Worm (Caenorhabditis elegans) whole organism, midembryonic: ENCODE results near the gene C41H7.2.

Experiments used
- T22C8.4 ChIP-seq: fragments of 200-800 bp; sonication (Bioruptor generic); IDR thresholded peaks from 2 replicates; pipeline ENCODE4 v1.3.6; 2022; ENCODE audit warnings: missing genetic modification characterization, missing compliant biosample characterization
- cog-1 ChIP-seq: sonication (generic microtip); optimal IDR thresholded peaks from 2 replicates; lab custom pipeline; 2016; ENCODE audit warnings: missing genetic modification characterization, missing compliant biosample characterization
- flt-1 ChIP-seq: fragments of 200-800 bp; sonication (Bioruptor generic); IDR thresholded peaks from 2 replicates; pipeline ENCODE4 v1.3.6; 2022; ENCODE audit warnings: missing genetic modification characterization, missing compliant biosample characterization
- klf-2 ChIP-seq: fragments of 200-800 bp; sonication (Bioruptor generic); conservative IDR thresholded peaks from 2 replicates; pipeline ENCODE4 v1.3.6; 2022; ENCODE audit warnings: missing genetic modification reagents, missing genetic modification characterization, missing compliant biosample characterization
- med-1 ChIP-seq: sonication (generic microtip); optimal IDR thresholded peaks from 2 replicates; lab custom pipeline; 2017; ENCODE audit warnings: missing genetic modification characterization, mild to moderate bottlenecking, missing compliant biosample characterization, antibody characterized with exemption, missing genetic modification reagents; ENCODE audit not compliant: insufficient read depth
- ref-1 ChIP-seq: fragments of 200-800 bp; sonication (Bioruptor generic); conservative IDR thresholded peaks from 2 replicates; pipeline ENCODE4 v1.3.6; 2022; ENCODE audit warnings: missing genetic modification reagents, missing genetic modification characterization, missing compliant biosample characterization
- tab-1 ChIP-seq: fragments of 200-800 bp; sonication (Bioruptor generic); IDR thresholded peaks from 2 replicates; pipeline ENCODE4 v1.3.6; 2022; ENCODE audit warnings: missing genetic modification characterization, missing compliant biosample characterization
- ztf-23 ChIP-seq: fragments of 200-800 bp; sonication (Bioruptor generic); IDR thresholded peaks from 2 replicates; pipeline ENCODE4 v1.3.6; 2022; ENCODE audit warnings: missing genetic modification reagents, missing genetic modification characterization, missing compliant biosample characterization
- ztf-29 ChIP-seq: fragments of 200-800 bp; sonication (Bioruptor generic); IDR thresholded peaks from 2 replicates; pipeline ENCODE4 v1.3.6; 2022; ENCODE audit warnings: missing genetic modification reagents, missing genetic modification characterization, missing compliant biosample characterization

DNA sequence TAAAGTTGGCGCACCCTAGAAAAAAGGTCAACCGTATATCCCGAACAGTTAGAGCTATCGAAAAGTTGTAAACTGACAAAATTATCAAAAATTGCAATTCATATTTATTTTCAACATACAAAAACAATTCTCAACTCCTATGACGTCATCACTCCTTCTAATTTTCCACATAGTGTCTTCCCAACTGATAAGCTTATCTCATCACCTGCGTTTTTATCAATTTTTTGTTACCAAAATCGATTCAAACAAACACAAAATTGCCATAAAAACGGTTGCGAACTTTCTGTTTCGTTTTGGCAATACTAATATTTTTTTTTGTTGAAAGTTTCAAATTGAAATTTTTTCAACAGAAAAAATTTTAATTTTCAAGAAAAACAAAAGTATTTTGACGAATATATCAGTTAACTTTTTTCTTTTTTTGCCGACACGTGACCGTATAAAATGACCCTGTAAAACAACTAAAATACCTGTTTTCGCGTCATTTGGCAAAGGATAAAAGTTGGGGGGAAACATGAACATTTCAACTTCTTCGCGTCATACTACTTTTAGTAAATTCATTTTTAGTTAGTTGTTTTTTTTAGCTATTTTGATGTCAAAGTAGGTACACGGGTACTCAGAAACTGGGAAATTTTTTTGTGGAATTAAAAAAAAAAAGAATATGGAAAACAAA, 38.9 kb upstream of the C41H7.2 start:
- no peak for TF ChIP-seq cog-1 (tag; lab: Kevin White, UChicago)
- no peak for TF ChIP-seq ztf-29 (GFP tag; lab: Robert Waterston, UW)
- no peak for TF ChIP-seq flt-1 (GFP tag; lab: Robert Waterston, UW)
- no peak for TF ChIP-seq klf-2 (GFP tag; lab: Robert Waterston, UW)
- TF ChIP-seq med-1 (GFP tag; lab: Kevin White, UChicago): no peak
- TF ChIP-seq ztf-23 (GFP tag; lab: Robert Waterston, UW): no peak
- TF ChIP-seq ref-1 (GFP tag; lab: Robert Waterston, UW): no peak
- no peak for TF ChIP-seq tab-1 (GFP tag; lab: Robert Waterston, UW)
- TF ChIP-seq T22C8.4 (GFP tag; lab: Robert Waterston, UW): no peak
